Fruit fly (Drosophila melanogaster) whole organism, embryonic: Measurements from ENCODE around the gene Mon1.
A peak's percentile ranks its signal among the peaks of the same experiment; 100 is the strongest.

Experiments
- CG12744 ChIP-seq: fragments of 200-800 bp; sonication (Bioruptor generic); optimal IDR thresholded peaks from 2 replicates; lab custom pipeline; 2016; ENCODE audit warnings: missing biosample characterization, missing genetic modification characterization
- CG32767 ChIP-seq: fragments of 200-800 bp; sonication (Bioruptor generic); IDR thresholded peaks from 2 replicates; pipeline ENCODE4 v1.3.6; 2022; ENCODE audit warnings: missing biosample characterization, missing genetic modification characterization
- HmgD ChIP-seq: fragments of 200-800 bp; sonication (Bioruptor generic); optimal IDR thresholded peaks from 3 replicates; lab custom pipeline; 2016; ENCODE audit warnings: missing biosample characterization, missing genetic modification characterization
- Lpt ChIP-seq: fragments of >200 bp; optimal IDR thresholded peaks from 2 replicates; lab custom pipeline; 2018; ENCODE audit warnings: missing biosample characterization, missing genetic modification characterization
- Scr ChIP-seq: fragments of 200-800 bp; sonication (Bioruptor generic); IDR thresholded peaks from 2 replicates; pipeline ENCODE4 v1.3.6; 2022; ENCODE audit warnings: missing biosample characterization, missing genetic modification characterization; ENCODE audit not compliant: partially characterized antibody
- Six4 ChIP-seq: fragments of 200-800 bp; sonication (Bioruptor generic); optimal IDR thresholded peaks from 2 replicates; lab custom pipeline; 2016; ENCODE audit warnings: missing biosample characterization, missing genetic modification characterization
- crol ChIP-seq: fragments of 200-800 bp; sonication (Bioruptor generic); IDR thresholded peaks from 2 replicates; pipeline ENCODE4 v1.3.6; 2022; ENCODE audit warnings: missing biosample characterization, missing genetic modification characterization
- lilli ChIP-seq: fragments of 200-800 bp; sonication (Bioruptor generic); optimal IDR thresholded peaks from 3 replicates; lab custom pipeline; 2016; ENCODE audit warnings: missing biosample characterization, missing genetic modification characterization
- nom ChIP-seq: fragments of 200-800 bp; sonication (Bioruptor generic); optimal IDR thresholded peaks from 2 replicates; lab custom pipeline; 2017; ENCODE audit warnings: missing biosample characterization, missing genetic modification characterization, mild to moderate bottlenecking, moderate library complexity, missing genetic modification reagents
- pnt ChIP-seq: fragments of 200-800 bp; sonication (Bioruptor generic); optimal IDR thresholded peaks from 3 replicates; lab custom pipeline; 2016; ENCODE audit warnings: missing biosample characterization, missing genetic modification characterization

- TF ChIP-seq Six4 (GFP tag; lab: Kevin White, UChicago): no peak
- no peak for TF ChIP-seq CG32767 (GFP tag; lab: Robert Waterston, UW)
- TF ChIP-seq CG12744 (GFP tag; lab: Kevin White, UChicago): no peak
- TF ChIP-seq HmgD: no peak
- TF ChIP-seq pnt (GFP tag; lab: Kevin White, UChicago): no peak
- TF ChIP-seq Lpt (GFP tag; lab: Kevin White, UChicago): no peak
- TF ChIP-seq nom (GFP tag; lab: Kevin White, UChicago): no peak
- peak; percentile 90 for TF ChIP-seq Scr
- peak; percentile 9 for TF ChIP-seq lilli (GFP tag; lab: Kevin White, UChicago)
- no peak for TF ChIP-seq crol (GFP tag; lab: Robert Waterston, UW)
Measured at dm6 chr2L:4883023-4883392, 32.6 kb downstream of the Mon1 start, which contains the start of the genes Cf2 and CG3008.
